Fruit fly (Drosophila melanogaster): ENCODE results near the gene Dpck.

Gene Dpck

DNA sequence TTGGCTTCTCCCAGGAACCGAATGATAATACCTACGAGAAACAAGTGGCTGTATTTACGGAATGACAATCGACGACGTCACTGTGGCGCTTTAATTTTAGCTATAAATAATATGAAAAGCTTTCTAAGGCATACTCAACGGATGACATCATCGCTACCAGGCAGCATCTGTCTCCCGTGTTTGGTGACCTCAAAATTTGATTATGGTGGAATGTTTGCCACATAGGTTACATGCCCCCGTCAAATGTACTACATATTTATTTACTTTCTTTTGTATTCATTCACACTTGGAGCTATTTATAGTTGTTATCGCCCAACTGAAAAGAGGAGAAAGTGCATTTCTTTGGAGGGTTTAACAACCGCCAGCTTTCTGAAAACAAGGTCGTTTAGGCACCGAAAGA, 15.7 kb upstream of the Dpck start:
- TF ChIP-seq pan (optimal IDR thresholded peaks at IDR 0.05) (no peak), EcR (GFP tag; optimal IDR thresholded peaks at IDR 0.05) (no peak), CG8478 (optimal IDR thresholded peaks at IDR 0.05) (no peak), psq (optimal IDR thresholded peaks at IDR 0.05) (no peak), usp (GFP tag; optimal IDR thresholded peaks at IDR 0.05) (no peak), Dll (optimal IDR thresholded peaks at IDR 0.05) (no peak)

DNA sequence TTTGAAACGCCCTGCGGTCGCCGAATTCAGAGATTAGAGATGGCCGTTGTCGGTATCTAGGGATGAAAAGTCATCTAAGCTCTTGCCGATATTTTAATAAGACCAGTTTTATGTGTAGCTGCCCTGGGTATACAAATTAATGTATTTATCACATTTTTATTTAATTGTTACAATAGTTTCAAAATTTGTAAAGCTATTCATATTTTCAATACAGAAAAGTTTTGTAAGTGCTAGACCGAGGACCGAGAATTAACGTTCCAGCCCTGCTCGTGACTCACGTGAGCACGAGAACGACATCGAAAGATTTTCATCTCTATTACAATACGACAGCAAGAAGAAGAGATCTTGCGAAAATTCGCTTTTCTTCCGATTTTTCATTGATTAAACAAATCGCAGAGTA, 14.9 kb upstream of the Dpck start, which contains the start of the genes CG1105 and CG1965:
TSS of gene CG1105 (minus strand) at position 45 of the 400 bp plus-strand sequence.
TSS of gene CG1965 (plus strand) at position 310 of the 400 bp plus-strand sequence.
- TF ChIP-seq CG8478 (optimal IDR thresholded peaks at IDR 0.05) (no peak), EcR (GFP tag; optimal IDR thresholded peaks at IDR 0.05) (no peak)

DNA sequence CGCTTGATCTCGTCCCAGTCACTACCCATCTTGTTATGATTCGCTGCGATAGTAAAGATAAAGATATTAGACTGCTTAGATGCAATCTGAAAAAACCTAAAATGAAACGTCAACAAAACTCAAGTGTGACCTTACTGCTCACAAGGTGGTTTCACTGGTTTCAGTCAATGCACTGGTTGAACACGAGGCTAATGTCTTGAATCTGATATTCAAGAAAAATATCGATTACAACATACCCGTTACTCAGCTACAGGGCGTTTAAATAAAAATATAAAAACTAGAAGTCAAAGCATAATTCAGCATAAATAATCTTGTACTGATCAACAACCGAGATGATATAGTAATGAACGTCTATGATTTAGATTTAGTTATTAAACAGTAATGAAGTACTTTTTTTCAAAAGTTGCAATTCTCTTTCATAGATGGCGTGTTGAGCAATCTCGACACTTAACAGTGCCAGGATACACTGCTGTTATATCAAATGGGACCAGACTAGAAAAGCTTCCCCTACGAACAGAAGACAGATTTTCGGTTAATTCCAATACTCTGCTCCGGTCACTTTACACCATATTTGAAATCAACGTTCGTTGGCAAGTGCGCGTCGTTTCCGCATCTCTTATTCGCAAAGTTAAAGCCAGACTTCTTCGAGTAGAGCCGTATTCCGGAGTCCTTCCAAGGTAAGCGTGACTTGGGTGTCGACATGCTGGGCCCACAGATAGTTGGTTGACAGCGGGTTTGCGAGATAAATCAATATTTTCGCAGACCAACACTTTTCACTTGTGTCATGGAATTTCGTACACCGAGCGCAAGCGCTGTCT, 7.5 kb upstream of the Dpck start, which contains the start of the genes Ufl1 and CG1943:
TSS of gene Ufl1 (minus strand) at position 156 of the 818 bp plus-strand sequence.
TSS of gene CG1943 (plus strand) at position 563 of the 818 bp plus-strand sequence.
- TF ChIP-seq CG8478 (optimal IDR thresholded peaks at IDR 0.05) = no peak
- no peak for TF ChIP-seq usp (GFP tag; optimal IDR thresholded peaks at IDR 0.05)
- no peak for TF ChIP-seq EcR (GFP tag; optimal IDR thresholded peaks at IDR 0.05)
- TF ChIP-seq Dll (optimal IDR thresholded peaks at IDR 0.05) = no peak
- no peak for TF ChIP-seq pan (optimal IDR thresholded peaks at IDR 0.05)
- TF ChIP-seq psq (optimal IDR thresholded peaks at IDR 0.05) = no peak

DNA sequence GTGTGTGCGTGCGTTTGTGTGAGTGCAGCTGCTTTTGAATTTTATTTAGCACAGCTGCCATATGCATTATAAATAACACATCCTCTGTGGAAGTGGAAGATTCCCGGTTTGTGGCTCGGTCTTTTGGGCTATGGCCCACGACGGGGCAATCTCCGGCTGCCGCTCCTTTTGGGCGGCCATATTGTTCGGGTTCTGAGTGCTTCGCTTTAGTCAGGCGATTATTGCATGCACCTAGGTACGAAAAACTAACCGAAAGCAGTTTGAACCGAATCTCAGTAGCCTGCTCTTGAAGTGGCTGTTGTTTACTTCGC, 6.9 kb upstream of the Dpck start:
- TF ChIP-seq pan (optimal IDR thresholded peaks at IDR 0.05) = no peak
- no peak for TF ChIP-seq usp (GFP tag; optimal IDR thresholded peaks at IDR 0.05)
- TF ChIP-seq psq (optimal IDR thresholded peaks at IDR 0.05) = no peak
- no peak for TF ChIP-seq EcR (GFP tag; optimal IDR thresholded peaks at IDR 0.05)
- TF ChIP-seq Dll (optimal IDR thresholded peaks at IDR 0.05) = no peak
- TF ChIP-seq CG8478 (optimal IDR thresholded peaks at IDR 0.05) = no peak

DNA sequence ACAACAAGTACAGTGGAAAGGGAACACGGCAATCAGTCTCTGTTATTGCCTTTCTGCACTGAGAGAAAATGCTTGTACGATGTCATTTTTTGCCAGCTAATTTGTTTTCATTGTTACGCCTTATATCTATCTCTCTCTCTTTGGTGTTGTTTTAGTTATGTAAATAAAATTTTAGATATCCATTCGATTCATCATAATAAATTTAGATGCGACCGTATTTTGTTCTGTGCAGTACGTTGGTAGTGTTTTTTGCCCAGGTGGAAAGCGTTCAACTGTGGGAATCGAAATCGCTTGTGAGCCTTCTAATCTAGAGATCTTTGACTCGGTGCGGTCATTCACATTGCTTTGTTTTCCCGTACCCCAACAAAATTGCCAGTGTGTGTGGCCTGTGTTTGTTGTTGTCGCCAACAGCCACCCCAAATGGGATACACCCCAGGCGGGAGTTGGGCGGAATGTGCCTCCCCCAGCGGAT, 6.2 kb upstream of the Dpck start:
- TF ChIP-seq pan (optimal IDR thresholded peaks at IDR 0.05) = no peak
- TF ChIP-seq EcR (GFP tag; optimal IDR thresholded peaks at IDR 0.05) = peak; percentile 75 to 83

DNA sequence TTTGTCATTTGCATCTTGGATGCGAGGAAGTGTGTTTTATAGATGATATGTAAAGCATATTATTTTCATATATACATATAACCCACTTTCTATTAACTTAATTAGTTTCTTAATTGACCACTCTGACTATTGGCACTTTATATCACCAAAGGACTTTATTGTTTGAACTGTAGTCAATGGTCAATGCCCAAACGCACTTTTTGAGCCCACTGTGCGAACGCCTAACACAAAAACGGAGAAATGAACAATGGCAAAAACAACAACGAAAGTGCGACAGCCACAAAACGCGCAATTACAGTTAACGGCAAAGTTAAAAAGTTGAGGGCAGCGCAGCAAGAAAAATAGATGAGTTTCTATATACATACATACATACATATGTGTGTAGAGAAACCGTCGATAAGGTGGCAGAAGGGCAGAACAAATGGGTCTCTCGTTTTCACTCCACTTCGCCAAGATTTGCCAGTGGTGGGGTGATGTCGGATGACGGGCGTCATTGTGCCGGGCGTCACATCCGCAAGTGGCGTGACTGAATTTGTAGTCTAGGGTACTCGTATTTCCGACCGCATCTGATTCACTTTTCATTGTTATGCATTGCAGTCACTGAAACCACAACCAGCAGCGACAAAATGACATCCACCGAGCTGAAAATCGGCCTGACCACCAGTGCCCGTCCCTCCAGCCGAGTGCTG, 5.5 kb upstream of the Dpck start:
- TF ChIP-seq usp (GFP tag; optimal IDR thresholded peaks at IDR 0.05) = no peak
- TF ChIP-seq Dll (optimal IDR thresholded peaks at IDR 0.05) = no peak
- no peak for TF ChIP-seq pan (optimal IDR thresholded peaks at IDR 0.05)
- TF ChIP-seq EcR (GFP tag; optimal IDR thresholded peaks at IDR 0.05) = no peak
- TF ChIP-seq CG8478 (optimal IDR thresholded peaks at IDR 0.05) = no peak
- no peak for TF ChIP-seq psq (optimal IDR thresholded peaks at IDR 0.05)

DNA sequence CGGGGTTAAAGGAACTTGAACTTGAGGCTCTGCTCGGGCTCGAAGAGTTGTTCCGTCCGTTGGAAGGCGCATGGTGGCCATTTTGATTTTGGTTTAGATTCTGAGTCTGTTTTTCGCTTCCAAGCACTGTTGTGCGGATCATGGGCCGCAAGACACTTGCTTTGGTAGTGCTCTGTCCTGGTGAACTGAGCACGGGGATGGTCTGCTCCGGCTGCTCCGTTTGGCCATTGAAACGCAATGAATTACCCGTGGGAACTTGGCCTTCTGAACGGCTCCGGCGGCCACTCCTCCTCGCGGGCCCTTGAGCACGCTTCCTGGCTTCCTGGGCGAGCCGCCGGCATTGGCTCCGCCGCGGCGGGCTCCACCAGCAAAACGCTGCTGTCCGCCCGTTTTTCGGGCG, 2.3 kb upstream of the Dpck start:
- TF ChIP-seq CG8478 (optimal IDR thresholded peaks at IDR 0.05) (no peak), usp (GFP tag; optimal IDR thresholded peaks at IDR 0.05) (no peak), EcR (GFP tag; optimal IDR thresholded peaks at IDR 0.05) (no peak)

DNA sequence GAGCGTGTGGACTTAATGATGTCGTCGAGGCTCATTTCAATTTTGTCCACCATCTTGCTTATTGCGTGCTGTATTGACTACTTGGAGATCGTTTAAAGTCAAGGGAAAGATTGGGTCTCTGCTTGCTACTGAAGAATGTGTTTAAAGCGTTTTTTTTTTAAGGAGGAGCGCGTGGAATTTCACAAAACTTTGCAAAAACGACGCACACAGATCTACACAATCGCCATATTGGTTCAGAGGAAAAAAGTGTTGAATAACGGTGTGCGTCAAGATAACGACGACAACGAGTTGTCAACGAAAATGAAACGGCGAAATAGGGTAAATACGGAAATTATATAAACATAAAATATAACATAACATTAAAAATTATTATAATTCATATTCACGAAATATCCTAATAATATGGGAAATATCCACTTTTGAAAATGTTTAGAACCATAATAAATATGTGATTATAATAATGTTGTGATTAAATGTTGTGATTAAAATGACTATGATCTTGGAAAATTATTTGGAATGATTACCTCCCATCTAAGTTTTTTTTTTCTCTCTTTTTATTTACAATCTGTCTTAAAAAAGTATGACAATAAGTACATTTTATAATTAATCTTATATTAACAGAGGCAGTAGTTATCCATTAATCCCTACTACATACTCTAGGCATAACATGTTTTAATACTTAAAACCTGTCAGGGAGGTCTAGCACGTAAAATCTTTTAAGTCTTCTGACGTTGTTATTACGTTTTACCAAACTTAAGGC, 1.6 kb upstream of the Dpck start, which contains the start of gene Ref1:
TSS of gene Ref1 (minus strand) at position 231 of the 760 bp plus-strand sequence.
- no peak for TF ChIP-seq EcR (GFP tag; optimal IDR thresholded peaks at IDR 0.05)
- no peak for TF ChIP-seq pan (optimal IDR thresholded peaks at IDR 0.05)
- no peak for TF ChIP-seq psq (optimal IDR thresholded peaks at IDR 0.05)
- TF ChIP-seq CG8478 (optimal IDR thresholded peaks at IDR 0.05) = no peak
- TF ChIP-seq usp (GFP tag; optimal IDR thresholded peaks at IDR 0.05) = no peak
- no peak for TF ChIP-seq Dll (optimal IDR thresholded peaks at IDR 0.05)

DNA sequence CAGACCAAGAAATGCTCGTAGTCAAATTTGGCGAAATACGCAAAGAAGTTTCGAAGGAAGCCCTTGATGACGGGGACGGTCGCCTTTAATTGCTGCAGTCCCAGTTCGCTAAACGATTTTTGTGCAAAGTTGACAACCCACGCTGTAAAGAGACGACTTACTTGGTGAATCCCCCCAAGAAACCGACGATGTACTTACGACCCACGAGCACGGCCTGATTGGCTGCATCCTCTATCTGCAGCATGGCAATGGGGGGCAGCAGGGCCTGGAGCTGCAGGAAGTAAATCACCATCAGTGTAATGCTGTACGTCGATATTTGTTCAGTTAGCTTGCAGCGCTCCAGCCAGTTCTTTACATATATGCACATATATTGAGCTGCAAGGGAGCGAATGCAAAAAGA, 1.8 kb downstream of the Dpck start:
- no peak for TF ChIP-seq pan (optimal IDR thresholded peaks at IDR 0.05)
- no peak for TF ChIP-seq EcR (GFP tag; optimal IDR thresholded peaks at IDR 0.05)
- TF ChIP-seq psq (optimal IDR thresholded peaks at IDR 0.05) = no peak

DNA sequence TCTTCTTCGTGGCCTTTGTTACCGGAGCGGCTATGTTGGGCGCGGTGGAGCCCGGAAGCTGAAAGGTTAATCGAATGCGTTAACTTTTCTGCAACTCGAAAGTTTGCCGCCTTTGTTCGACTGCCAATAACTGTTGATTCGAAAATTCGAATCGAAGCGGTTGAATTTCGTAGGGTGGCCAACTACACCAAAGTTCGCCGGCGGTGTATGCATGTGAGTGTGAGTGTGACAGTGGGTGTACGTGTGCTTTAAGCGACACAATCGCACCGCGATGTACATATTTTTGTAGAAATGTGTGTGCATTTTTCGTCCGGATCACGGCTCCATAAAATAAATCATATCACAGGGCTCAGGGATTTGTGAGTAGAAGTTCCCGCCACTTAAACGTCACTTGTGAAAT, 3.5 kb downstream of the Dpck start:
- TF ChIP-seq pan (optimal IDR thresholded peaks at IDR 0.05) (no peak), usp (GFP tag; optimal IDR thresholded peaks at IDR 0.05) (no peak), psq (optimal IDR thresholded peaks at IDR 0.05) (no peak), EcR (GFP tag; optimal IDR thresholded peaks at IDR 0.05) (no peak), Dll (optimal IDR thresholded peaks at IDR 0.05) (no peak), CG8478 (optimal IDR thresholded peaks at IDR 0.05) (no peak)

DNA sequence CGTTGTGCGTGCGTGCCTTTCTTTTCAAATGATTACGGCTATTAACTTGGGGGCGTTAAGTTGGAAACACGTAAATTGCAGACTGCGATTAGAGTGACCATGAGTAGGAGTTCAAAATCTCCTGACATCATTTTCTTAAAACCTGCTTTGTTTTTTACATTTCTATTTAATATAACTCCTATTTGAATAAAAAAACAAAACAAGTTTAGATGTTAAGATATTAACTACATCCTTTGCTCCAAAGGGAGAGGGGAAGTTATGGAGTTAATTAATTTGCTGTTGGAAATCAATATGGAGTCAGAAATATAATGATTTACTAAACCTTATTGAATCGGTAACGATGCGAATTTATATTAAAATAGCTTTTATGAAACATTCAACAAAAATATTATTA, 4.0 kb downstream of the Dpck start, which contains the start of gene Tailor:
TSS of gene Tailor (minus strand) at position 101 of the 394 bp plus-strand sequence.
- no peak for TF ChIP-seq usp (GFP tag; optimal IDR thresholded peaks at IDR 0.05)
- TF ChIP-seq CG8478 (optimal IDR thresholded peaks at IDR 0.05) = no peak
- no peak for TF ChIP-seq Dll (optimal IDR thresholded peaks at IDR 0.05)
- no peak for TF ChIP-seq pan (optimal IDR thresholded peaks at IDR 0.05)
- no peak for TF ChIP-seq EcR (GFP tag; optimal IDR thresholded peaks at IDR 0.05)
- no peak for TF ChIP-seq psq (optimal IDR thresholded peaks at IDR 0.05)

Measured in whole organism.